Worm (Caenorhabditis elegans) whole organism, young adult: ENCODE results near the gene gem-1.

Experiments used
- B0336.3 ChIP-seq: fragments of 200-800 bp; sonication (Bioruptor generic); IDR thresholded peaks from 2 replicates; pipeline ENCODE4 v1.3.6; 2022; ENCODE audit warnings: missing genetic modification characterization, missing compliant biosample characterization
- F10E7.11 ChIP-seq: sonication (generic microtip); optimal IDR thresholded peaks from 2 replicates; lab custom pipeline; 2017; ENCODE audit warnings: mild to moderate bottlenecking, missing genetic modification characterization, moderate library complexity, missing compliant biosample characterization
- F22D6.2 ChIP-seq: sonication (generic microtip); optimal IDR thresholded peaks from 2 replicates; lab custom pipeline; 2016; ENCODE audit warnings: mild to moderate bottlenecking, missing genetic modification characterization, missing compliant biosample characterization
- F37B4.10 ChIP-seq: fragments of 200-800 bp; sonication (Bioruptor generic); IDR thresholded peaks from 2 replicates; pipeline ENCODE4 v1.3.6; 2022; ENCODE audit warnings: missing genetic modification characterization, missing compliant biosample characterization
- K11D2.4 ChIP-seq: fragments of 200-800 bp; sonication (Bioruptor generic); IDR thresholded peaks from 2 replicates; pipeline ENCODE4 v1.3.6; 2022; ENCODE audit warnings: missing genetic modification reagents, missing genetic modification characterization, missing compliant biosample characterization
- Y53G8AR.9 ChIP-seq: fragments of 200-800 bp; sonication (Bioruptor generic); conservative IDR thresholded peaks from 2 replicates; pipeline ENCODE4 v1.3.6; 2022; ENCODE audit warnings: missing genetic modification reagents, missing genetic modification characterization, missing compliant biosample characterization
- ZK185.1 ChIP-seq: sonication (generic microtip); optimal IDR thresholded peaks from 2 replicates; lab custom pipeline; 2016; ENCODE audit warnings: mild to moderate bottlenecking, missing genetic modification characterization, missing compliant biosample characterization; ENCODE audit not compliant: poor library complexity, severe bottlenecking
- ama-1 ChIP-seq, 3 experiments: fragments of 150-350 bp in 1 of 3; sonication (generic microtip) in 2 of 3; optimal IDR thresholded peaks; 2 replicates each; lab custom pipeline; 2014 to 2018; ENCODE audit warnings: missing biosample characterization in 2 of 3, missing genetic modification characterization in 2 of 3, missing genetic modification reagents in 2 of 3
- atf-7 ChIP-seq: sonication (generic microtip); optimal IDR thresholded peaks from 2 replicates; lab custom pipeline; 2017; ENCODE audit warnings: mild to moderate bottlenecking, missing genetic modification characterization, missing compliant biosample characterization
- attf-6 ChIP-seq: fragments of 200-800 bp; sonication (Bioruptor generic); IDR thresholded peaks from 2 replicates; pipeline ENCODE4 v1.3.6; 2022; ENCODE audit warnings: missing genetic modification reagents, missing genetic modification characterization, missing compliant biosample characterization
- bed-1 ChIP-seq: fragments of 200-800 bp; sonication (Bioruptor generic); IDR thresholded peaks from 2 replicates; pipeline ENCODE4 v1.3.6; 2022; ENCODE audit warnings: missing genetic modification reagents, missing genetic modification characterization, missing compliant biosample characterization
- cebp-1 ChIP-seq, 2 experiments: fragments of 200-800 bp in 1 of 2; sonication (Bioruptor generic) in 1 of 2; sonication (generic microtip) in 1 of 2; IDR thresholded peaks in 1 of 2; optimal IDR thresholded peaks in 1 of 2; 2 replicates each; pipeline versions ENCODE4 v1.3.6 to Lab custom; 2017 to 2022; ENCODE audit warnings: missing compliant biosample characterization in 2 of 2, missing genetic modification characterization in 2 of 2, mild to moderate bottlenecking in 1 of 2, missing genetic modification reagents in 1 of 2, moderate library complexity in 1 of 2
- ceh-27 ChIP-seq: fragments of 200-800 bp; sonication (Bioruptor generic); optimal IDR thresholded peaks from 2 replicates; lab custom pipeline; 2018; ENCODE audit warnings: mild to moderate bottlenecking, missing genetic modification characterization, moderate library complexity, missing compliant biosample characterization
- ceh-79 ChIP-seq: sonication (generic microtip); optimal IDR thresholded peaks from 2 replicates; lab custom pipeline; 2017; ENCODE audit warnings: mild to moderate bottlenecking, missing genetic modification characterization, missing compliant biosample characterization
- chd-7 ChIP-seq: sonication (generic microtip); optimal IDR thresholded peaks from 2 replicates; lab custom pipeline; 2016; ENCODE audit warnings: mild to moderate bottlenecking, missing genetic modification characterization, moderate library complexity, missing compliant biosample characterization
- dox-1 ChIP-seq: fragments of 200-800 bp; sonication (Bioruptor generic); IDR thresholded peaks from 2 replicates; pipeline ENCODE4 v1.3.6; 2022; ENCODE audit warnings: missing genetic modification reagents, missing genetic modification characterization, missing compliant biosample characterization
- efl-1 ChIP-seq: fragments of 150-350 bp; optimal IDR thresholded peaks from 2 replicates; lab custom pipeline; 2014; ENCODE audit warnings: missing biosample characterization, missing genetic modification reagents, missing genetic modification characterization
- fkh-3 ChIP-seq: sonication (generic microtip); optimal IDR thresholded peaks from 2 replicates; lab custom pipeline; 2016; ENCODE audit warnings: mild to moderate bottlenecking, missing genetic modification characterization, missing compliant biosample characterization
- gei-17 ChIP-seq: fragments of 200-800 bp; sonication (Bioruptor generic); optimal IDR thresholded peaks from 2 replicates; lab custom pipeline; 2018; ENCODE audit warnings: mild to moderate bottlenecking, missing genetic modification characterization, missing compliant biosample characterization
- him-1 ChIP-seq: sonication (generic microtip); optimal IDR thresholded peaks from 2 replicates; lab custom pipeline; 2016; ENCODE audit warnings: missing genotype, missing genetic modification reagents, missing genetic modification characterization, missing compliant biosample characterization
- hmg-20 ChIP-seq: fragments of 200-800 bp; sonication (Bioruptor generic); IDR thresholded peaks from 2 replicates; pipeline ENCODE4 v1.3.6; 2022; ENCODE audit warnings: missing genetic modification reagents, missing genetic modification characterization, missing compliant biosample characterization
- hsf-1 ChIP-seq: fragments of 200-800 bp; sonication (Bioruptor generic); IDR thresholded peaks from 2 replicates; pipeline ENCODE4 v1.3.6; 2022; ENCODE audit warnings: missing genetic modification reagents, missing genetic modification characterization, missing compliant biosample characterization
- let-607 ChIP-seq, 2 experiments: fragments of 200-800 bp in 1 of 2; sonication (Bioruptor generic) in 1 of 2; sonication (generic microtip) in 1 of 2; optimal IDR thresholded peaks; 2 replicates each; lab custom pipeline; 2016 to 2018; ENCODE audit warnings: mild to moderate bottlenecking in 2 of 2, missing compliant biosample characterization in 2 of 2, missing genetic modification characterization in 2 of 2, moderate library complexity in 2 of 2, missing genotype in 1 of 2
- lin-26 ChIP-seq: fragments of 200-800 bp; sonication (Bioruptor generic); IDR thresholded peaks from 2 replicates; pipeline ENCODE4 v1.3.6; 2022; ENCODE audit warnings: missing genetic modification reagents, missing genetic modification characterization, missing compliant biosample characterization
- lin-35 ChIP-seq, 3 experiments: fragments of 150-350 bp in 2 of 3; sonication (generic microtip) in 1 of 3; optimal IDR thresholded peaks; 2 replicates each; lab custom pipeline; 2014 to 2018; ENCODE audit warnings: missing biosample characterization in 3 of 3, missing genetic modification characterization in 3 of 3, missing genetic modification reagents in 3 of 3
- lin-40 ChIP-seq: sonication (generic microtip); optimal IDR thresholded peaks from 2 replicates; lab custom pipeline; 2016; ENCODE audit warnings: missing genetic modification characterization, mild to moderate bottlenecking, missing compliant biosample characterization, missing genotype, missing genetic modification reagents
- madf-10 ChIP-seq: sonication (generic microtip); optimal IDR thresholded peaks from 2 replicates; lab custom pipeline; 2016; ENCODE audit warnings: mild to moderate bottlenecking, missing genetic modification characterization, missing compliant biosample characterization
- madf-8 ChIP-seq: fragments of 200-800 bp; sonication (Bioruptor generic); conservative IDR thresholded peaks from 2 replicates; pipeline ENCODE4 v1.3.6; 2022; ENCODE audit warnings: missing genetic modification reagents, missing genetic modification characterization, missing compliant biosample characterization
- nfya-2 ChIP-seq: fragments of 200-800 bp; sonication (Bioruptor generic); IDR thresholded peaks from 2 replicates; pipeline ENCODE4 v1.3.6; 2022; ENCODE audit warnings: missing genetic modification reagents, missing genetic modification characterization, missing compliant biosample characterization
- nfyb-1 ChIP-seq: fragments of 200-800 bp; sonication (Bioruptor generic); IDR thresholded peaks from 2 replicates; pipeline ENCODE4 v1.3.6; 2022; ENCODE audit warnings: missing genetic modification reagents, missing genetic modification characterization, missing compliant biosample characterization
- nhr-80 ChIP-seq: sonication (generic microtip); optimal IDR thresholded peaks from 2 replicates; lab custom pipeline; 2016; ENCODE audit warnings: missing genetic modification characterization, missing compliant biosample characterization
- pbrm-1 ChIP-seq: fragments of 200-800 bp; sonication (Bioruptor generic); IDR thresholded peaks from 2 replicates; pipeline ENCODE4 v1.3.6; 2022; ENCODE audit warnings: missing genetic modification reagents, missing genetic modification characterization, missing compliant biosample characterization
- pha-4 ChIP-seq: fragments of 150-350 bp; sonication (generic microtip); optimal IDR thresholded peaks from 2 replicates; lab custom pipeline; 2014; ENCODE audit warnings: missing biosample characterization, missing genetic modification reagents, missing genetic modification characterization
- repo-1 ChIP-seq: sonication (generic microtip); optimal IDR thresholded peaks from 2 replicates; lab custom pipeline; 2017; ENCODE audit warnings: mild to moderate bottlenecking, missing genetic modification characterization, missing compliant biosample characterization
- snpc-4 ChIP-seq, 5 experiments: fragments of 150-350 bp in 1 of 5; sonication (generic microtip) in 4 of 5; optimal IDR thresholded peaks; 2 replicates each; lab custom pipeline; 2014 to 2018; ENCODE audit warnings: missing genetic modification characterization in 5 of 5, missing biosample characterization in 3 of 5, antibody characterized with exemption in 2 of 5, mild to moderate bottlenecking in 2 of 5, missing compliant biosample characterization in 2 of 5, missing genotype in 2 of 5, moderate library complexity in 2 of 5, missing genetic modification reagents in 1 of 5
- tbp1 ChIP-seq: fragments of 200-800 bp; sonication (Bioruptor generic); optimal IDR thresholded peaks from 2 replicates; lab custom pipeline; 2018; ENCODE audit warnings: mild to moderate bottlenecking, missing genetic modification characterization, missing compliant biosample characterization
- tlf-1 ChIP-seq: fragments of 200-800 bp; sonication (Bioruptor generic); optimal IDR thresholded peaks from 2 replicates; lab custom pipeline; 2018; ENCODE audit warnings: mild to moderate bottlenecking, missing genetic modification characterization, missing compliant biosample characterization
- ztf-18 ChIP-seq: sonication (generic microtip); optimal IDR thresholded peaks from 2 replicates; lab custom pipeline; 2016; ENCODE audit warnings: missing genotype, mild to moderate bottlenecking, missing genetic modification characterization, missing compliant biosample characterization
- ztf-26 ChIP-seq: sonication (generic microtip); optimal IDR thresholded peaks from 2 replicates; lab custom pipeline; 2017; ENCODE audit warnings: missing genetic modification characterization, missing compliant biosample characterization
- ztf-3 ChIP-seq: fragments of 200-800 bp; sonication (Bioruptor generic); optimal IDR thresholded peaks from 2 replicates; lab custom pipeline; 2018; ENCODE audit warnings: mild to moderate bottlenecking, missing genetic modification characterization, missing compliant biosample characterization

The gem-1 gene

ce11 chrX:13354672-13355407 is 22.0 kb downstream of the gem-1 start (continued):
- TF ChIP-seq pha-4 (tag; lab: Kevin White, UChicago) (no peak), ama-1 (optimal IDR thresholded peaks at IDR 0.05; lab: Kevin White, UChicago) (no peak), ama-1 (GFP tag; optimal IDR thresholded peaks at IDR 0.05; lab: Kevin White, UChicago) (no peak), pbrm-1 (no peak), attf-6 (GFP tag; lab: Robert Waterston, UW) (no peak), him-1 (tag; lab: Kevin White, UChicago) (no peak), fkh-3 (tag; lab: Kevin White, UChicago) (no peak), ceh-79 (tag; lab: Kevin White, UChicago) (no peak), nhr-80 (tag; lab: Kevin White, UChicago) (peak; percentile 76), F10E7.11 (no peak), tbp1 (GFP tag; lab: Kevin White, UChicago) (no peak), ztf-3 (GFP tag; lab: Kevin White, UChicago) (no peak), efl-1 (GFP tag; lab: Kevin White, UChicago) (no peak), dox-1 (GFP tag; lab: Robert Waterston, UW) (no peak), F37B4.10 (GFP tag; lab: Robert Waterston, UW) (no peak), hsf-1 (GFP tag; lab: Robert Waterston, UW) (no peak)

DNA sequence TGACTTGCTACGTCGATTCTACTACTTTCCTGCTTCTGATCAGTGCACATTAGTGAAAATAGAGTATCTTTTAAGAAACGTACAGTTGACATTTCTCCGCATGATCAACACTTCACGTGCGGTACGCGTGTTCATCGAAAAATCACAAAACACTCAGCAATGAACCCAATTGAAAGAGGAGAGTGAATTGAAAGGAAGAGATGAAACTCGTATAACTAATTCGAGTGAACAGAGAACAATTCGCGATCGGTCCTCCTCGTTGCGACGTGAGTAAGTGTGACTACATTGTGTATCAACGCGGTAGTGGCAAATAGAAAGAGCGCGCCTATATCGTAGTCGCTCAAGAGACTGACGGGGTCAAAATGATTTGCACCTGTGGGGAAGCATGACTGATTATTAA is 23.3 kb downstream of the gem-1 start:
- TF ChIP-seq lin-26 (GFP tag; lab: Robert Waterston, UW) (no peak), chd-7 (tag; lab: Kevin White, UChicago) (peak; percentile 50), cebp-1 (GFP tag; IDR thresholded peaks at IDR 0.05; lab: Robert Waterston, UW) (no peak), cebp-1 (tag; optimal IDR thresholded peaks at IDR 0.05; lab: Kevin White, UChicago) (peak; percentile 53), snpc-4 (GFP tag; optimal IDR thresholded peaks at IDR 0.05; lab: Kevin White, UChicago) (no peak), snpc-4 (tag; optimal IDR thresholded peaks at IDR 0.05; lab: Kevin White, UChicago) (peak in 2 of 4 experiments; percentile 22 to 23), pha-4 (tag; lab: Kevin White, UChicago) (peak; percentile 41), ztf-18 (no peak), ceh-27 (GFP tag; lab: Kevin White, UChicago) (peak; percentile 45), madf-8 (GFP tag; lab: Robert Waterston, UW) (no peak), efl-1 (GFP tag; lab: Kevin White, UChicago) (no peak), hmg-20 (GFP tag; lab: Robert Waterston, UW) (no peak), gei-17 (GFP tag; lab: Kevin White, UChicago) (peak; percentile 1), ceh-79 (tag; lab: Kevin White, UChicago) (no peak), repo-1 (no peak), K11D2.4 (0 out of 2 replicates have a peak, but pooled peaks have one; percentile 35), nfyb-1 (GFP tag; lab: Robert Waterston, UW) (0 out of 2 replicates have a peak, but pooled peaks have one; percentile 20), nfya-2 (no peak), dox-1 (GFP tag; lab: Robert Waterston, UW) (0 out of 2 replicates have a peak, but pooled peaks have one; percentile 6), let-607 (tag; optimal IDR thresholded peaks at IDR 0.05; lab: Kevin White, UChicago) (peak in 1 of 2 experiments; percentile 14), tlf-1 (peak; percentile 33), ZK185.1 (peak; percentile 59), attf-6 (GFP tag; lab: Robert Waterston, UW) (no peak), tbp1 (GFP tag; lab: Kevin White, UChicago) (peak; percentile 29), lin-35 (GFP tag; optimal IDR thresholded peaks at IDR 0.05; lab: Kevin White, UChicago) (peak in 1 of 3 experiments; percentile 1), F22D6.2 (tag; lab: Kevin White, UChicago) (peak; percentile 53), B0336.3 (GFP tag; lab: Robert Waterston, UW) (0 out of 2 replicates have a peak, but pooled peaks have one; percentile 50), atf-7 (peak; percentile 66), ztf-26 (tag; lab: Kevin White, UChicago) (peak; percentile 89), lin-40 (tag; lab: Kevin White, UChicago) (peak; percentile 67), bed-1 (GFP tag; lab: Robert Waterston, UW) (no peak), Y53G8AR.9 (GFP tag; lab: Robert Waterston, UW) (peak; percentile 59; the same call in 1 of the 2 replicates), nhr-80 (tag; lab: Kevin White, UChicago) (peak; percentile 89), madf-10 (tag; lab: Kevin White, UChicago) (peak; percentile 30)
- TF ChIP-seq, all 124 proteins: peak for 22
